Worm (Caenorhabditis elegans) whole organism, L2 larva: Measurements from ENCODE around the gene chch-3.

ENCODE experiments used
- ceh-82 ChIP-seq: fragments of 150-350 bp; optimal IDR thresholded peaks from 2 replicates; lab custom pipeline; 2014; ENCODE audit warnings: missing biosample characterization, missing genetic modification characterization
- elt-3 ChIP-seq: sonication (generic microtip); optimal IDR thresholded peaks from 2 replicates; lab custom pipeline; 2017; ENCODE audit warnings: missing biosample characterization, missing genetic modification characterization
- nhr-23 ChIP-seq: fragments of 150-350 bp; optimal IDR thresholded peaks from 2 replicates; lab custom pipeline; 2014; ENCODE audit warnings: missing biosample characterization, missing genetic modification reagents, missing genetic modification characterization
- unc-39 ChIP-seq: fragments of 150-350 bp; optimal IDR thresholded peaks from 2 replicates; lab custom pipeline; 2014; ENCODE audit warnings: missing biosample characterization, missing genetic modification characterization
- unc-62 ChIP-seq: fragments of 150-350 bp; optimal IDR thresholded peaks from 2 replicates; lab custom pipeline; 2014; ENCODE audit warnings: missing biosample characterization, missing genetic modification reagents, missing genetic modification characterization
- zag-1 ChIP-seq: fragments of 150-350 bp; optimal IDR thresholded peaks from 2 replicates; lab custom pipeline; 2014; ENCODE audit warnings: missing biosample characterization, missing genetic modification characterization
- ztf-4 ChIP-seq: fragments of 150-350 bp; optimal IDR thresholded peaks from 2 replicates; lab custom pipeline; 2014; ENCODE audit warnings: missing biosample characterization, missing genetic modification characterization

ce11 chrII:9436009-9436408 is 19.2 kb downstream of the chch-3 start, which contains the start of gene kin-16:
- no peak for TF ChIP-seq unc-39
- no peak for TF ChIP-seq nhr-23 (tag; lab: Kevin White, UChicago)
- no peak for TF ChIP-seq elt-3 (tag; lab: Kevin White, UChicago)
- no peak for TF ChIP-seq unc-62
- no peak for TF ChIP-seq ztf-4 (tag; lab: Kevin White, UChicago)
- no peak for TF ChIP-seq zag-1
- TF ChIP-seq ceh-82 (tag; lab: Kevin White, UChicago) = no peak
